1 fruit fly cellular context compared by ENCODE assay signal in the genomic region with DNA sequence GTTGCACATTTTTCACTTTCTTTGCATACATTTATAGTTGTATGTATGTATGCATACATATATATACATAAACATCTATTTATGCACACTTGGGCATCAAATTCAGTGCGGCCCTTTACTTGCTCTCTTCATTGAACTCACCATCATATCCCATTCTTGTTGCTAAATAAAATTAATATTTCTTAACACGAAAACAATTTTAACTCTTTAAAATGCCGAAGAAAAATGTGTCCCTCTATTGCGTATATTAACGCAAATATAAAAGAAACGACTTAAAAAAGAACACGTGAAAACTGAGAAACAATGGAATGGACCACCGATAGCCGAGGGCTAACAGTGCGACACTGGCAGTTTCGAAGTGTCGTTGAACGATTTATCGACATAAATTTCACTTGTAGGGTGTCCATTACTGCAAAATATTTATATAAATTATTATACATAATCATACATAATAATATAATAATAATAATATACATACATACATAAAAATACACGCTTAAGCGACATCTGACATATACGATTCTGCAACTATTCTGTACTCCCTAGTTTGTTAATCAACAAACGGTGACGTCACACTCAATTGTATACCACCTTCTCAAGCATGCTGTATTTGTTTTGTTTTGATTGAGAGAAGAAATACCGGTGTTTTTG.
A peak's percentile ranks its signal among the peaks of the same experiment; 100 is the strongest.
TF ChIP-seq lines count a peak whose summit lies in the region.

A gene (minus strand): TSS at position 370 of the 651 bp plus-strand sequence.
A gene (plus strand): TSS at position 474 of the 651 bp plus-strand sequence.

TF ChIP-seq in whole organism, embryonic, 481 proteins besides CTCF, POLR2A, EP300 and RAD21 (continued from another document and continues in another):
- TF ChIP-seq so (GFP tag; IDR thresholded peaks at IDR 0.05; lab: Robert Waterston, UW) (peak; percentile 93; the same call in 2 of the 3 replicates), B-H2 (GFP tag; optimal IDR thresholded peaks at IDR 0.05; lab: Kevin White, UChicago) (peak; percentile 89), CG6765 (GFP tag; optimal IDR thresholded peaks at IDR 0.05; lab: Kevin White, UChicago) (peak; percentile 83), ara (GFP tag; IDR thresholded peaks at IDR 0.05; lab: Robert Waterston, UW) (no peak; the same call in 1 of the 2 replicates), CG13894 (tag; optimal IDR thresholded peaks at IDR 0.05; lab: Kevin White, UChicago) (peak; percentile 90), pb (GFP tag; optimal IDR thresholded peaks at IDR 0.05; lab: Kevin White, UChicago) (no peak), br (optimal IDR thresholded peaks at IDR 0.05; lab: Kevin White, UChicago) (no peak), org-1 (GFP tag; optimal IDR thresholded peaks at IDR 0.05; lab: Kevin White, UChicago) (peak; percentile 84), CG9797 (GFP tag; optimal IDR thresholded peaks at IDR 0.05; lab: Kevin White, UChicago) (no peak), Usf (GFP tag; optimal IDR thresholded peaks at IDR 0.05; lab: Kevin White, UChicago) (peak; percentile 91), CG10543 (GFP tag; optimal IDR thresholded peaks at IDR 0.05; lab: Kevin White, UChicago) (peak; percentile 89), CG10274 (GFP tag; optimal IDR thresholded peaks at IDR 0.05; lab: Kevin White, UChicago) (peak; percentile 70), Dip2 (GFP tag; IDR thresholded peaks at IDR 0.05; lab: Robert Waterston, UW) (no peak), pros (GFP tag; optimal IDR thresholded peaks at IDR 0.05; lab: Kevin White, UChicago) (peak; percentile 18), dimm (GFP tag; IDR thresholded peaks at IDR 0.05; lab: Robert Waterston, UW) (no peak), Fer3 (tag; optimal IDR thresholded peaks at IDR 0.05; lab: Kevin White, UChicago) (peak; percentile 94), toy (GFP tag; IDR thresholded peaks at IDR 0.05; lab: Robert Waterston, UW) (peak; percentile 79; the same call in 1 of the 2 replicates), HLH4C (GFP tag; IDR thresholded peaks at IDR 0.05; lab: Robert Waterston, UW; ENCODE audit: partially characterized antibody) (peak; percentile 42; the same call in 1 of the 3 replicates), CkIIα-i1 (GFP tag; IDR thresholded peaks at IDR 0.05; lab: Robert Waterston, UW) (no peak), CG7372 (GFP tag; IDR thresholded peaks at IDR 0.05; lab: Robert Waterston, UW) (peak; percentile 91), CG5245 (GFP tag; optimal IDR thresholded peaks at IDR 0.05; lab: Kevin White, UChicago) (peak; percentile 83), CG2712 (tag; optimal IDR thresholded peaks at IDR 0.05; lab: Kevin White, UChicago) (peak; percentile 96), Gug (GFP tag; IDR thresholded peaks at IDR 0.05; lab: Robert Waterston, UW) (no peak; the same call in 2 of the 4 replicates), nom (GFP tag; optimal IDR thresholded peaks at IDR 0.05; lab: Kevin White, UChicago) (peak; percentile 78), row (GFP tag; IDR thresholded peaks at IDR 0.05; lab: Robert Waterston, UW) (peak; percentile 98), HLHmδ (GFP tag; optimal IDR thresholded peaks at IDR 0.05; lab: Kevin White, UChicago) (no peak), Pdp1 (GFP tag; optimal IDR thresholded peaks at IDR 0.05; lab: Kevin White, UChicago) (peak; percentile 52 to 53), CG16863 (GFP tag; optimal IDR thresholded peaks at IDR 0.05; lab: Kevin White, UChicago) (peak; percentile 33), E2f1 (GFP tag; IDR thresholded peaks at IDR 0.05; lab: Robert Waterston, UW) (peak; percentile 92; the same call in 1 of the 2 replicates), CG4360 (GFP tag; IDR thresholded peaks at IDR 0.05; lab: Robert Waterston, UW) (peak; percentile 67), CG18011 (GFP tag; optimal IDR thresholded peaks at IDR 0.05; lab: Kevin White, UChicago) (peak; percentile 62), schlank (tag; optimal IDR thresholded peaks at IDR 0.05; lab: Kevin White, UChicago) (peak; percentile 71), CG15073 (GFP tag; optimal IDR thresholded peaks at IDR 0.05; lab: Kevin White, UChicago) (peak; percentile 41), CG17802 (tag; optimal IDR thresholded peaks at IDR 0.05; lab: Kevin White, UChicago) (peak; percentile 76), CG8765 (GFP tag; IDR thresholded peaks at IDR 0.05; lab: Robert Waterston, UW) (peak; percentile 81), ro (GFP tag; IDR thresholded peaks at IDR 0.05; lab: Robert Waterston, UW) (peak; percentile 82), vfl (GFP tag; optimal IDR thresholded peaks at IDR 0.05; lab: Kevin White, UChicago) (peak; percentile 16), B-H1 (GFP tag; IDR thresholded peaks at IDR 0.05; lab: Robert Waterston, UW) (peak; percentile 82; the same call in 2 of the 3 replicates), CG33213 (GFP tag; optimal IDR thresholded peaks at IDR 0.05; lab: Kevin White, UChicago) (peak; percentile 32), CG1233 (GFP tag; optimal IDR thresholded peaks at IDR 0.05; lab: Kevin White, UChicago) (peak; percentile 91), scrt (GFP tag; optimal IDR thresholded peaks at IDR 0.05; lab: Kevin White, UChicago) (peak; percentile 84), wdn (GFP tag; IDR thresholded peaks at IDR 0.05; lab: Robert Waterston, UW) (peak; percentile 85), tna (GFP tag; IDR thresholded peaks at IDR 0.05; lab: Robert Waterston, UW; ENCODE audit: partially characterized antibody) (no peak), Doc2 (GFP tag; IDR thresholded peaks at IDR 0.05; lab: Robert Waterston, UW) (no peak), CG7357 (GFP tag; IDR thresholded peaks at IDR 0.05; lab: Robert Waterston, UW) (peak; percentile 85), Oli (tag; optimal IDR thresholded peaks at IDR 0.05; lab: Kevin White, UChicago) (peak; percentile 94), ato (GFP tag; IDR thresholded peaks at IDR 0.05; lab: Robert Waterston, UW; ENCODE audit: partially characterized antibody) (no peak), CG15011 (GFP tag; optimal IDR thresholded peaks at IDR 0.05; lab: Kevin White, UChicago) (no peak), CG11560 (tag; IDR thresholded peaks at IDR 0.05; lab: Robert Waterston, UW) (peak; percentile 73), Dp (GFP tag; optimal IDR thresholded peaks at IDR 0.05; lab: Kevin White, UChicago) (peak; percentile 17), CG10462 (GFP tag; optimal IDR thresholded peaks at IDR 0.05; lab: Kevin White, UChicago) (peak; percentile 75), Deaf1 (tag; optimal IDR thresholded peaks at IDR 0.05; lab: Kevin White, UChicago) (peak; percentile 78), pzg (GFP tag; optimal IDR thresholded peaks at IDR 0.05; lab: Kevin White, UChicago) (peak; percentile 51), Hmx (GFP tag; optimal IDR thresholded peaks at IDR 0.05; lab: Kevin White, UChicago) (no peak), CG4328 (GFP tag; optimal IDR thresholded peaks at IDR 0.05; lab: Kevin White, UChicago) (peak; percentile 82), Camta (GFP tag; optimal IDR thresholded peaks at IDR 0.05; lab: Kevin White, UChicago) (peak; percentile 57), exex (tag; optimal IDR thresholded peaks at IDR 0.05; lab: Kevin White, UChicago) (no peak), CG18619 (GFP tag; optimal IDR thresholded peaks at IDR 0.05; lab: Kevin White, UChicago) (peak; percentile 92), fu2 (GFP tag; optimal IDR thresholded peaks at IDR 0.05; lab: Kevin White, UChicago) (peak; percentile 52), stwl (tag; optimal IDR thresholded peaks at IDR 0.05; lab: Kevin White, UChicago) (peak; percentile 66), CG10431 (GFP tag; optimal IDR thresholded peaks at IDR 0.05; lab: Kevin White, UChicago) (peak; percentile 63), Ets97D (GFP tag; optimal IDR thresholded peaks at IDR 0.05; lab: Kevin White, UChicago) (peak; percentile 33), ci (GFP tag; IDR thresholded peaks at IDR 0.05; lab: Robert Waterston, UW) (no peak; the same call in none of the 3 replicates), Bgb (GFP tag; IDR thresholded peaks at IDR 0.05; lab: Robert Waterston, UW; ENCODE audit: partially characterized antibody) (peak; percentile 34; the same call in 1 of the 2 replicates), D (optimal IDR thresholded peaks at IDR 0.05; lab: Kevin White, UChicago) (no peak), D (GFP tag; optimal IDR thresholded peaks at IDR 0.05; lab: Kevin White, UChicago) (peak; percentile 92), lmd (GFP tag; IDR thresholded peaks at IDR 0.05; lab: Robert Waterston, UW) (no peak; the same call in 1 of the 2 replicates), yki (optimal IDR thresholded peaks at IDR 0.05; lab: Kevin White, UChicago) (no peak), en (GFP tag; optimal IDR thresholded peaks at IDR 0.05; lab: Kevin White, UChicago) (no peak), unpg (GFP tag; optimal IDR thresholded peaks at IDR 0.05; lab: Kevin White, UChicago) (peak; percentile 95), fd96Cb (tag; optimal IDR thresholded peaks at IDR 0.05; lab: Kevin White, UChicago) (peak; percentile 95), prd (optimal IDR thresholded peaks at IDR 0.05; lab: Kevin White, UChicago) (no peak), prd (GFP tag; IDR thresholded peaks at IDR 0.05; lab: Robert Waterston, UW) (peak; percentile 96), CG33557 (GFP tag; optimal IDR thresholded peaks at IDR 0.05; lab: Kevin White, UChicago) (peak; percentile 91), Nf-YB (GFP tag; optimal IDR thresholded peaks at IDR 0.05; lab: Kevin White, UChicago) (no peak), CG4854 (GFP tag; optimal IDR thresholded peaks at IDR 0.05; lab: Kevin White, UChicago) (peak; percentile 52), slp2 (GFP tag; optimal IDR thresholded peaks at IDR 0.05; lab: Kevin White, UChicago) (peak; percentile 47), ab (GFP tag; optimal IDR thresholded peaks at IDR 0.05; lab: Kevin White, UChicago) (peak; percentile 66), CG6813 (GFP tag; optimal IDR thresholded peaks at IDR 0.05; lab: Kevin White, UChicago) (no peak), CG7556 (GFP tag; optimal IDR thresholded peaks at IDR 0.05; lab: Kevin White, UChicago) (peak; percentile 90), tgo (GFP tag; IDR thresholded peaks at IDR 0.05; lab: Robert Waterston, UW) (peak; percentile 93), chm (GFP tag; IDR thresholded peaks at IDR 0.05; lab: Robert Waterston, UW) (no peak), NK7.1 (GFP tag; optimal IDR thresholded peaks at IDR 0.05; lab: Kevin White, UChicago) (peak; percentile 46), ATbp (GFP tag; optimal IDR thresholded peaks at IDR 0.05; lab: Kevin White, UChicago) (peak; percentile 89), GATAe (GFP tag; conservative IDR thresholded peaks at IDR 0.05; lab: Robert Waterston, UW) (peak; percentile 71), sima (GFP tag; optimal IDR thresholded peaks at IDR 0.05; lab: Kevin White, UChicago) (no peak), jing (GFP tag; optimal IDR thresholded peaks at IDR 0.05; lab: Kevin White, UChicago) (no peak), E2f2 (GFP tag; IDR thresholded peaks at IDR 0.05; lab: Robert Waterston, UW) (peak; percentile 71), h (optimal IDR thresholded peaks at IDR 0.05; lab: Kevin White, UChicago) (no peak), sob (GFP tag; IDR thresholded peaks at IDR 0.05; lab: Robert Waterston, UW) (peak; percentile 94), CG13775 (GFP tag; optimal IDR thresholded peaks at IDR 0.05; lab: Kevin White, UChicago) (peak; percentile 95), al (GFP tag; IDR thresholded peaks at IDR 0.05; lab: Robert Waterston, UW) (peak; percentile 91; the same call in 1 of the 2 replicates), crp (GFP tag; optimal IDR thresholded peaks at IDR 0.05; lab: Kevin White, UChicago) (peak in 1 of 2 experiments; percentile 48), CG8089 (GFP tag; optimal IDR thresholded peaks at IDR 0.05; lab: Kevin White, UChicago) (peak; percentile 47), NfI (GFP tag; optimal IDR thresholded peaks at IDR 0.05; lab: Kevin White, UChicago) (peak; percentile 93), corto (GFP tag; optimal IDR thresholded peaks at IDR 0.05; lab: Kevin White, UChicago) (no peak), lilli (GFP tag; optimal IDR thresholded peaks at IDR 0.05; lab: Kevin White, UChicago) (peak; percentile 83), tap (tag; optimal IDR thresholded peaks at IDR 0.05; lab: Kevin White, UChicago) (peak; percentile 88), otp (GFP tag; IDR thresholded peaks at IDR 0.05; lab: Robert Waterston, UW) (no peak; the same call in 2 of the 3 replicates), CG31441 (GFP tag; IDR thresholded peaks at IDR 0.05; lab: Robert Waterston, UW) (no peak; the same call in 1 of the 2 replicates), ham (GFP tag; IDR thresholded peaks at IDR 0.05; lab: Robert Waterston, UW) (no peak), BEAF-32 (GFP tag; optimal IDR thresholded peaks at IDR 0.05; lab: Kevin White, UChicago) (peak; percentile 63), Awh (GFP tag; IDR thresholded peaks at IDR 0.05; lab: Robert Waterston, UW) (no peak; the same call in 1 of the 2 replicates), CG3065 (GFP tag; optimal IDR thresholded peaks at IDR 0.05; lab: Kevin White, UChicago) (peak; percentile 84), dmrt11E (tag; optimal IDR thresholded peaks at IDR 0.05; lab: Kevin White, UChicago) (peak; percentile 95), nau (GFP tag; optimal IDR thresholded peaks at IDR 0.05; lab: Kevin White, UChicago) (no peak), CG18262 (tag; optimal IDR thresholded peaks at IDR 0.05; lab: Kevin White, UChicago) (peak; percentile 95), tio (GFP tag; optimal IDR thresholded peaks at IDR 0.05; lab: Kevin White, UChicago) (no peak), bcd (GFP tag; optimal IDR thresholded peaks at IDR 0.05; lab: Kevin White, UChicago) (peak; percentile 93), Stat92E (GFP tag; optimal IDR thresholded peaks at IDR 0.05; lab: Kevin White, UChicago) (peak in 1 of 3 experiments; percentile 44), CG8290 (GFP tag; optimal IDR thresholded peaks at IDR 0.05; lab: Kevin White, UChicago) (peak; percentile 79), CG8290 (tag; optimal IDR thresholded peaks at IDR 0.05; lab: Kevin White, UChicago) (peak in 1 of 2 experiments; percentile 19), CG8281 (tag; optimal IDR thresholded peaks at IDR 0.05; lab: Kevin White, UChicago) (peak; percentile 87), CG32767 (GFP tag; IDR thresholded peaks at IDR 0.05; lab: Robert Waterston, UW) (peak; percentile 90), CG11695 (GFP tag; IDR thresholded peaks at IDR 0.05; lab: Robert Waterston, UW) (peak; percentile 90), CHES-1-like (GFP tag; optimal IDR thresholded peaks at IDR 0.05; lab: Kevin White, UChicago) (peak; percentile 63), CG15696 (tag; optimal IDR thresholded peaks at IDR 0.05; lab: Kevin White, UChicago) (peak; percentile 92), ind (GFP tag; optimal IDR thresholded peaks at IDR 0.05; lab: Kevin White, UChicago) (peak; percentile 93), CG9609 (GFP tag; optimal IDR thresholded peaks at IDR 0.05; lab: Kevin White, UChicago) (peak; percentile 66), CG12942 (GFP tag; optimal IDR thresholded peaks at IDR 0.05; lab: Kevin White, UChicago) (peak; percentile 92), Rx (GFP tag; IDR thresholded peaks at IDR 0.05; lab: Robert Waterston, UW) (no peak; the same call in 1 of the 2 replicates)
